Worm (Caenorhabditis elegans): ENCODE measurements around the gene Y53F4B.7.

ce11 chrII:14964877-14965276 is 27.8 kb upstream of the Y53F4B.7 start:
- TF ChIP-seq unc-39 (tag; optimal IDR thresholded peaks at IDR 0.05) (no peak), elt-3 (tag; optimal IDR thresholded peaks at IDR 0.05) (no peak), sem-2 (GFP tag; optimal IDR thresholded peaks at IDR 0.05) (no peak), sptf-1 (tag; optimal IDR thresholded peaks at IDR 0.05) (no peak), elt-1 (tag; optimal IDR thresholded peaks at IDR 0.05; ENCODE audit: borderline replicate concordance, insufficient read depth) (no peak), pha-4 (tag; optimal IDR thresholded peaks at IDR 0.05) (no peak), unc-62 (GFP tag; optimal IDR thresholded peaks at IDR 0.05) (no peak), nhr-237 (tag; optimal IDR thresholded peaks at IDR 0.05) (no peak), ztf-11 (tag; optimal IDR thresholded peaks at IDR 0.05) (no peak), snpc-4 (tag; optimal IDR thresholded peaks at IDR 0.05) (no peak), lin-13 (tag; optimal IDR thresholded peaks at IDR 0.05) (no peak), lsy-2 (tag; optimal IDR thresholded peaks at IDR 0.05) (no peak), nhr-28 (tag; optimal IDR thresholded peaks at IDR 0.05) (no peak), mep-1 (tag; optimal IDR thresholded peaks at IDR 0.05) (no peak)

Measured in whole organism, mixed stage, embryonic.